Fruit fly (Drosophila melanogaster): ENCODE measurements around the gene S-Lap2.
A peak's percentile ranks its signal among the peaks of the same experiment; 100 is the strongest.

The S-Lap2 gene

dm6 chr3L:8607449-8607848 lies 12.2 kb upstream of the S-Lap2 start:
- TF ChIP-seq Drgx (GFP tag; IDR thresholded peaks at IDR 0.05) (peak; percentile 40; the same call in 1 of the 2 replicates), Pdp1 (GFP tag; optimal IDR thresholded peaks at IDR 0.05) (no peak), gem (tag; optimal IDR thresholded peaks at IDR 0.05) (no peak), Hr3 (GFP tag; optimal IDR thresholded peaks at IDR 0.05) (no peak), Hmr (GFP tag; optimal IDR thresholded peaks at IDR 0.05) (no peak)

- TF ChIP-seq CG30403 (GFP tag; optimal IDR thresholded peaks at IDR 0.05) (no peak), Hsf (GFP tag; optimal IDR thresholded peaks at IDR 0.05) (no peak), CG9876 (GFP tag; optimal IDR thresholded peaks at IDR 0.05) (no peak), sim (GFP tag; IDR thresholded peaks at IDR 0.05) (no peak), CG43689 (GFP tag; IDR thresholded peaks at IDR 0.05) (no peak), CG14050 (GFP tag; IDR thresholded peaks at IDR 0.05) (no peak), CG9727 (GFP tag; optimal IDR thresholded peaks at IDR 0.05) (no peak), chn (GFP tag; optimal IDR thresholded peaks at IDR 0.05) (no peak), unpg (GFP tag; optimal IDR thresholded peaks at IDR 0.05) (no peak), dati (GFP tag; IDR thresholded peaks at IDR 0.05) (no peak)
Measured at dm6 chr3L:8616935-8617334, 2.8 kb upstream of the S-Lap2 start, which contains the start of gene S-Lap1. TSS of gene S-Lap1 (plus strand) at chr3L:8617235.

dm6 chr3L:8621465-8621864 lies 1.8 kb downstream of the S-Lap2 start:
- TF ChIP-seq Ets65A (GFP tag) (peak; percentile 90), zen2 (GFP tag; IDR thresholded peaks at IDR 0.05; ENCODE audit: partially characterized antibody) (0 out of 3 replicates have a peak, but pooled peaks have one; percentile 9), Dip3 (GFP tag; optimal IDR thresholded peaks at IDR 0.05) (no peak), CG9797 (GFP tag; optimal IDR thresholded peaks at IDR 0.05) (no peak)

dm6 chr3L:8623702-8624421 lies 4.2 kb downstream of the S-Lap2 start, which contains the start of the genes GAPsec and Zasp66:
TSS of gene GAPsec (minus strand) at chr3L:8623901.
TSS of gene Zasp66 (plus strand) at chr3L:8624371.
- TF ChIP-seq Scr (GFP tag; IDR thresholded peaks at IDR 0.05; ENCODE audit: partially characterized antibody) = peak; percentile 56
- TF ChIP-seq Sry-δ (GFP tag; optimal IDR thresholded peaks at IDR 0.05) = peak; percentile 28
- 0 out of 2 replicates have a peak, but pooled peaks have one; percentile 9 for TF ChIP-seq inv (GFP tag; IDR thresholded peaks at IDR 0.05; ENCODE audit: partially characterized antibody)
- peak; percentile 90 for TF ChIP-seq Dp (GFP tag; optimal IDR thresholded peaks at IDR 0.05)
- no peak for TF ChIP-seq CG33213 (GFP tag; optimal IDR thresholded peaks at IDR 0.05)
- TF ChIP-seq CG34224 (GFP tag; IDR thresholded peaks at IDR 0.05; ENCODE audit: partially characterized antibody) = peak; percentile 63; the same call in 2 of the 3 replicates
- peak; percentile 42 for TF ChIP-seq MESR4 (GFP tag; optimal IDR thresholded peaks at IDR 0.05)
- no peak for TF ChIP-seq CG17612 (GFP tag; IDR thresholded peaks at IDR 0.05)
- TF ChIP-seq CG16813 (GFP tag; IDR thresholded peaks at IDR 0.05; ENCODE audit: partially characterized antibody) = peak; percentile 33; the same call in 2 of the 3 replicates
- peak; percentile 54 for TF ChIP-seq CG4617 (GFP tag; optimal IDR thresholded peaks at IDR 0.05; ENCODE audit: borderline replicate concordance)
- peak; percentile 70 for TF ChIP-seq CG13287 (GFP tag; IDR thresholded peaks at IDR 0.05; ENCODE audit: partially characterized antibody)
- peak; percentile 63; the same call in 2 of the 4 replicates for TF ChIP-seq Dll (GFP tag; IDR thresholded peaks at IDR 0.05; ENCODE audit: partially characterized antibody)
- TF ChIP-seq CG2116 (GFP tag; optimal IDR thresholded peaks at IDR 0.05) = peak; percentile 85
- peak; percentile 20; the same call in 1 of the 2 replicates for TF ChIP-seq nerfin-2 (GFP tag; IDR thresholded peaks at IDR 0.05; ENCODE audit: partially characterized antibody)
- no peak for TF ChIP-seq gcm (GFP tag; optimal IDR thresholded peaks at IDR 0.05)
- 0 out of 2 replicates have a peak, but pooled peaks have one; percentile 23 for TF ChIP-seq tna (GFP tag; IDR thresholded peaks at IDR 0.05; ENCODE audit: partially characterized antibody)
- peak; percentile 43; the same call in 1 of the 3 replicates for TF ChIP-seq HLH4C (GFP tag; IDR thresholded peaks at IDR 0.05; ENCODE audit: partially characterized antibody)
- TF ChIP-seq CG18262 (tag; optimal IDR thresholded peaks at IDR 0.05) = no peak
- 0 out of 3 replicates have a peak, but pooled peaks have one; percentile 31 for TF ChIP-seq Opbp (GFP tag; IDR thresholded peaks at IDR 0.05; ENCODE audit: partially characterized antibody)
- no peak for TF ChIP-seq D (optimal IDR thresholded peaks at IDR 0.05)
- no peak for TF ChIP-seq D (GFP tag; optimal IDR thresholded peaks at IDR 0.05)
- TF ChIP-seq Ets97D (GFP tag; optimal IDR thresholded peaks at IDR 0.05) = peak; percentile 8
- TF ChIP-seq danr (GFP tag; IDR thresholded peaks at IDR 0.05) = no peak
- peak; percentile 83 for TF ChIP-seq CG3838 (GFP tag; optimal IDR thresholded peaks at IDR 0.05)
- peak; percentile 34; the same call in 1 of the 2 replicates for TF ChIP-seq unc-4 (GFP tag; IDR thresholded peaks at IDR 0.05; ENCODE audit: partially characterized antibody)
